Worm (Caenorhabditis elegans) whole organism, L1 larva: Measurements from ENCODE around the gene T10D4.7.

Experiments
- aly-2 ChIP-seq: fragments of 150-350 bp; optimal IDR thresholded peaks from 2 replicates; lab custom pipeline; 2014; ENCODE audit warnings: missing biosample characterization, missing genetic modification characterization
- nhr-11 ChIP-seq: fragments of 150-350 bp; optimal IDR thresholded peaks from 2 replicates; lab custom pipeline; 2014; ENCODE audit warnings: missing biosample characterization, missing genetic modification characterization

DNA sequence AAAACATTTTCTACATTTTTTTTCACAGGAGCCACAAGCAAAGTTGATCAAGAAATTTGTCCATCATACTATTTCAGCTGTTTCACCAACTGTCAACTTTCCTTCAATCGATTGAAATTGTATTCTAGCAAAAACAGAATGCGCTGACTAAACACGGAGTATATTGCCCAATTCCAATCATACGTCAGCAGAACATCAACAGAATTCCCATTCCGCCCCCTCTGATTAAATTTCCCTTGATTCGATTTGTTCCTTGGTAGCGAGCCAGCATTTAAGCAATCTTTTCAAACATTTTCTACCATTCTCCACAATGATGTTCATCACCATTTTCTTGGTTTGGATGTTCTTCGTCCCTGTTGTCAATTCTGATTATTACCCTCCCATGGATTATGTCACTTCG, 28.3 kb downstream of the T10D4.7 start, which contains the start of gene T10D4.15:
- TF ChIP-seq aly-2 (tag; lab: Kevin White, UChicago) (no peak), nhr-11 (no peak)
